Worm (Caenorhabditis elegans) whole organism, L4 larva: ENCODE measurements around the gene mct-3.

ENCODE experiments used
- F10B5.3 ChIP-seq: sonication (generic microtip); optimal IDR thresholded peaks from 2 replicates; lab custom pipeline; 2016; ENCODE audit warnings: mild to moderate bottlenecking, missing genetic modification characterization, missing compliant biosample characterization
- F26F4.8 ChIP-seq: fragments of 200-800 bp; sonication (Bioruptor generic); conservative IDR thresholded peaks from 2 replicates; pipeline ENCODE4 v1.3.6; 2022; ENCODE audit warnings: missing genetic modification characterization, missing compliant biosample characterization
- F44E2.7 ChIP-seq: fragments of 200-800 bp; sonication (Bioruptor generic); IDR thresholded peaks from 2 replicates; pipeline ENCODE4 v2.1.2; 2022; ENCODE audit warnings: missing genetic modification characterization, missing compliant biosample characterization
- Y5F2A.4 ChIP-seq: fragments of 200-800 bp; sonication (Bioruptor generic); optimal IDR thresholded peaks from 2 replicates; lab custom pipeline; 2018; ENCODE audit warnings: mild to moderate bottlenecking, missing genetic modification characterization, missing compliant biosample characterization
- ZK337.2 ChIP-seq: fragments of 200-800 bp; sonication (Bioruptor generic); IDR thresholded peaks from 2 replicates; pipeline ENCODE4 v1.3.6; 2022; ENCODE audit warnings: missing genetic modification reagents, missing genetic modification characterization, missing compliant biosample characterization
- aha-1 ChIP-seq: fragments of 150-350 bp; peaks from one replicate; lab custom pipeline; 2014; ENCODE audit warnings: missing biosample characterization, missing genetic modification characterization
- arid-1 ChIP-seq: fragments of 200-800 bp; sonication (Bioruptor generic); conservative IDR thresholded peaks from 2 replicates; pipeline ENCODE4 v1.3.6; 2022; ENCODE audit warnings: missing genetic modification reagents, missing genetic modification characterization, missing compliant biosample characterization
- ceh-20 ChIP-seq: fragments of 200-800 bp; sonication (Bioruptor generic); IDR thresholded peaks from 2 replicates; pipeline ENCODE4 v1.3.6; 2022; ENCODE audit warnings: missing genetic modification reagents, missing genetic modification characterization, missing compliant biosample characterization
- ceh-32 ChIP-seq: sonication (generic microtip); optimal IDR thresholded peaks from 2 replicates; lab custom pipeline; 2016; ENCODE audit warnings: mild to moderate bottlenecking, missing genetic modification characterization, missing compliant biosample characterization; ENCODE audit not compliant: poor library complexity
- ces-1 ChIP-seq: fragments of 150-350 bp; sonication (generic microtip); optimal IDR thresholded peaks from 4 replicates; lab custom pipeline; 2014; ENCODE audit warnings: missing biosample characterization, missing genetic modification reagents, missing genetic modification characterization
- cey-2 ChIP-seq: sonication (generic microtip); optimal IDR thresholded peaks from 3 replicates; lab custom pipeline; 2017; ENCODE audit warnings: missing genetic modification characterization, mild to moderate bottlenecking, missing compliant biosample characterization, antibody characterized with exemption, borderline replicate concordance; ENCODE audit not compliant: insufficient read depth
- daf-12 ChIP-seq: fragments of 150-350 bp; optimal IDR thresholded peaks from 2 replicates; lab custom pipeline; 2014; ENCODE audit warnings: missing biosample characterization, missing genetic modification reagents, missing genetic modification characterization
- daf-19 ChIP-seq: fragments of 200-800 bp; sonication (Bioruptor generic); conservative IDR thresholded peaks from 2 replicates; pipeline ENCODE4 v1.3.6; 2022; ENCODE audit warnings: missing genetic modification characterization, missing compliant biosample characterization
- fos-1 ChIP-seq: fragments of 150-350 bp; optimal IDR thresholded peaks from 2 replicates; lab custom pipeline; 2014; ENCODE audit warnings: missing biosample characterization, missing genetic modification characterization
- gei-8 ChIP-seq: fragments of 200-800 bp; sonication (Bioruptor generic); optimal IDR thresholded peaks from 2 replicates; lab custom pipeline; 2018; ENCODE audit warnings: mild to moderate bottlenecking, missing genetic modification characterization, missing compliant biosample characterization
- hlh-30 ChIP-seq: sonication (generic microtip); optimal IDR thresholded peaks from 2 replicates; lab custom pipeline; 2017; ENCODE audit warnings: antibody characterized with exemption, mild to moderate bottlenecking, missing genetic modification characterization, missing compliant biosample characterization; ENCODE audit not compliant: insufficient read depth
- hmg-1.1 ChIP-seq: fragments of 200-800 bp; sonication (Bioruptor generic); IDR thresholded peaks from 2 replicates; pipeline ENCODE4 v1.3.6; 2022; ENCODE audit warnings: missing genetic modification reagents, missing genetic modification characterization, missing compliant biosample characterization
- lin-15B ChIP-seq: fragments of 150-350 bp; sonication (generic microtip); optimal IDR thresholded peaks from 3 replicates; lab custom pipeline; 2014; ENCODE audit warnings: missing biosample characterization, missing genetic modification characterization
- lin-38 ChIP-seq: fragments of 200-800 bp; sonication (Bioruptor generic); IDR thresholded peaks from 2 replicates; pipeline ENCODE4 v1.3.6; 2022; ENCODE audit warnings: missing genetic modification reagents, missing genetic modification characterization, missing compliant biosample characterization
- madf-5 ChIP-seq, 2 experiments: fragments of 200-800 bp; sonication (Bioruptor generic); IDR thresholded peaks; 2 replicates each; pipeline ENCODE4 v1.3.6; 2022; ENCODE audit warnings: missing compliant biosample characterization in 2 of 2, missing genetic modification characterization in 2 of 2
- madf-9 ChIP-seq: fragments of 200-800 bp; sonication (Bioruptor generic); conservative IDR thresholded peaks from 2 replicates; pipeline ENCODE4 v1.3.6; 2022; ENCODE audit warnings: missing genetic modification reagents, missing genetic modification characterization, missing compliant biosample characterization
- mep-1 ChIP-seq: fragments of 150-350 bp; sonication (generic microtip); optimal IDR thresholded peaks from 3 replicates; lab custom pipeline; 2014; ENCODE audit warnings: missing biosample characterization, missing genetic modification characterization
- mes-2 ChIP-seq: sonication (generic microtip); optimal IDR thresholded peaks from 2 replicates; lab custom pipeline; 2016; ENCODE audit warnings: missing genotype, mild to moderate bottlenecking, missing genetic modification characterization, missing compliant biosample characterization; ENCODE audit not compliant: poor library complexity, severe bottlenecking
- nhr-11 ChIP-seq: fragments of 150-350 bp; optimal IDR thresholded peaks from 2 replicates; lab custom pipeline; 2014; ENCODE audit warnings: missing biosample characterization, missing genetic modification characterization
- nhr-28 ChIP-seq: fragments of 150-350 bp; optimal IDR thresholded peaks from 2 replicates; lab custom pipeline; 2014; ENCODE audit warnings: missing biosample characterization, missing genetic modification characterization
- nhr-6 ChIP-seq: fragments of 150-350 bp; optimal IDR thresholded peaks from 2 replicates; lab custom pipeline; 2014; ENCODE audit warnings: missing biosample characterization, missing genetic modification characterization
- nhr-76 ChIP-seq: fragments of 150-350 bp; optimal IDR thresholded peaks from 2 replicates; lab custom pipeline; 2014; ENCODE audit warnings: missing biosample characterization, missing genetic modification characterization
- pqm-1 ChIP-seq: sonication (generic microtip); optimal IDR thresholded peaks from 2 replicates; lab custom pipeline; 2017; ENCODE audit warnings: missing biosample characterization, missing genetic modification characterization
- sdz-12 ChIP-seq: fragments of 200-800 bp; sonication (Bioruptor generic); optimal IDR thresholded peaks from 2 replicates; lab custom pipeline; 2018; ENCODE audit warnings: mild to moderate bottlenecking, missing genetic modification characterization, missing compliant biosample characterization
- spr-1 ChIP-seq: sonication (generic microtip); optimal IDR thresholded peaks from 2 replicates; lab custom pipeline; 2016; ENCODE audit warnings: mild to moderate bottlenecking, missing genetic modification characterization, missing compliant biosample characterization
- tag-97 ChIP-seq: fragments of 200-800 bp; sonication (Bioruptor generic); IDR thresholded peaks from 2 replicates; pipeline ENCODE4 v1.3.6; 2022; ENCODE audit warnings: missing genetic modification characterization, missing compliant biosample characterization
- unc-130 ChIP-seq: sonication (generic microtip); optimal IDR thresholded peaks from 2 replicates; lab custom pipeline; 2016; ENCODE audit warnings: missing genetic modification reagents, missing genetic modification characterization, missing compliant biosample characterization
- unc-62 ChIP-seq, 3 experiments: fragments of 150-350 bp in 1 of 3; sonication (generic microtip); optimal IDR thresholded peaks in 2 of 3; peaks in 1 of 3; 1 replicate in 1 of 3; 2 replicates in 2 of 3; lab custom pipeline; 2014 to 2017; ENCODE audit warnings: missing biosample characterization in 3 of 3, missing genetic modification characterization in 3 of 3, missing genetic modification reagents in 3 of 3, missing genotype in 1 of 3
- zfp-3 ChIP-seq: fragments of 200-800 bp; sonication (Bioruptor generic); conservative IDR thresholded peaks from 2 replicates; pipeline ENCODE4 v1.3.6; 2022; ENCODE audit warnings: missing genetic modification reagents, missing genetic modification characterization, missing compliant biosample characterization
- zip-11 ChIP-seq: fragments of 200-800 bp; sonication (Bioruptor generic); IDR thresholded peaks from 2 replicates; pipeline ENCODE4 v1.3.6; 2022; ENCODE audit warnings: missing genetic modification characterization, missing compliant biosample characterization
- ztf-11 ChIP-seq: fragments of 150-350 bp; optimal IDR thresholded peaks from 2 replicates; lab custom pipeline; 2014; ENCODE audit warnings: missing biosample characterization, missing genetic modification characterization

Gene mct-3

DNA sequence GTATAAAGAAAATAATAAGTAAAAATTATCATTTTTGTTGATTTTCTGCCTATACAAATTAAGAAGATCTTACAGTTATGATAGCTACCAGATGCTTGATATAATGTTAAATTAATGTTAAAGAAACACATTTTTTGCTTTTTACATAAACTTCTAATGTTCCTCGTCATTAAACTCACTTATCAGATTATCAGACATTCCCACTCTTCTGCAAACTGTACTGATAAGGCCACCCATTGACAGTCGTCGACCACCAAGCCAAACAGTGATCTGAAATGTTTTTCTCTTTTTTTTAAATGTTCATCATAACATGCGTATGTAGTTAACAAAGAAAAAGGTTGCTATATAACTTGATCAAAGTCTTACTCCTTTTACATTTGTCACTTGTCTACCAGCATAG is 33.9 kb upstream of the mct-3 start:
- TF ChIP-seq pqm-1 (tag; lab: Kevin White, UChicago), result peak; percentile 55
- TF ChIP-seq lin-38 (GFP tag; lab: Robert Waterston, UW), result no peak
- peak; percentile 85 for TF ChIP-seq aha-1 (tag; lab: Kevin White, UChicago)

DNA sequence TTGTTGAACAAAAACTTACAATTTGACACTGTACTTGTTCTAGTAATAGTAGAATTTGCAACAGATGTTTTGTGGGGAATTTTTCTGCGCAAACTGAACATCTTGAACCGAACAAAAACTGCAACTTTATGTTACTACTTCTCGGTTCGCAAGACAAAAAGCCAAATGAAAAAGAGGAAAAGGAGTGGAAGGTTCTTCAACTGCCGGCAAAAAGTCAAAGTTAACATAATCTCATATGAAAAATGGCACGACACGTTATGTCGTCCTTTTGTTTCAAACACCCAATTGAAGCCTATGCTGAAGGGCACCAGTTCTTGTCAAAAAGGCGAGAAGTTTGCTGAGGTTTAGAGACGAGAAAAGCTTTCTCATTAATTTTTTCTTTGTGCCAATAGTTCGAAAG is 29.2 kb upstream of the mct-3 start, which contains the start of gene twk-23:
Gene twk-23 (minus strand): TSS at position 101 of the 400 bp plus-strand sequence.
- TF ChIP-seq nhr-76 (no peak), gei-8 (GFP tag; lab: Kevin White, UChicago) (no peak), hlh-30 (tag; lab: Kevin White, UChicago) (no peak), spr-1 (no peak), zip-11 (GFP tag; lab: Robert Waterston, UW) (no peak), F26F4.8 (GFP tag; lab: Robert Waterston, UW) (no peak), aha-1 (tag; lab: Kevin White, UChicago) (peak; percentile 3), daf-12 (tag; lab: Kevin White, UChicago) (no peak), unc-62 (GFP tag; optimal IDR thresholded peaks at IDR 0.05 in 1 of 2; lab: Kevin White, UChicago) (peak in 1 of 2 experiments; percentile 12), unc-62 (tag; optimal IDR thresholded peaks at IDR 0.05; lab: Kevin White, UChicago) (no peak)
- TF ChIP-seq, all 104 proteins: peak for 2

DNA sequence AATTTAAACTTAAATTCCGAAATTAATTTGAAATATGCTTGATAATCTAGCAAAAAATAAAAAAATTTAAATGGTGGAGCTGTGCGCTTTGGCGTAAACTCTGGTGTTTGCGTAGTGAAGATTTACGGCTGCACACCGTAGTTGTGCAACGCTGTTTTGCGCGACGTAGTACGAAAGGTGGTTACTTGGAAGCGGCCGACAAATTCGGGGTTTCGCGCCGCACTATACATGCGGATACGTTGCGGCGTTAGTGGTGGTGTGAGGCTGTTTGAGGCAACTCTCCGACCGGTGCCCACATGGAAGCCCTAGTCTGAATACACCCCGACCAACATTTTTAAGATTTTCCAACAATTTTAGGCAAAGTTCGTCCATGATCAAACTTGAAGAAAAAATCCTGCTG is 19.3 kb upstream of the mct-3 start:
- TF ChIP-seq lin-38 (GFP tag; lab: Robert Waterston, UW) (no peak), mes-2 (tag; lab: Kevin White, UChicago) (no peak), madf-5 (GFP tag; IDR thresholded peaks at IDR 0.05; lab: Robert Waterston, UW) (no peak), aha-1 (tag; lab: Kevin White, UChicago) (no peak), ztf-11 (tag; lab: Kevin White, UChicago) (no peak), pqm-1 (tag; lab: Kevin White, UChicago) (no peak), ces-1 (GFP tag; lab: Kevin White, UChicago) (no peak), fos-1 (tag; lab: Kevin White, UChicago) (no peak), gei-8 (GFP tag; lab: Kevin White, UChicago) (no peak), daf-19 (GFP tag; lab: Robert Waterston, UW) (no peak), nhr-11 (no peak), unc-62 (GFP tag; optimal IDR thresholded peaks at IDR 0.05 in 1 of 2; lab: Kevin White, UChicago) (no peak), unc-62 (tag; optimal IDR thresholded peaks at IDR 0.05; lab: Kevin White, UChicago) (no peak), tag-97 (GFP tag; lab: Robert Waterston, UW) (no peak), F44E2.7 (GFP tag; lab: Robert Waterston, UW) (no peak), mep-1 (tag; lab: Kevin White, UChicago) (no peak), ceh-20 (GFP tag; lab: Robert Waterston, UW) (no peak), nhr-28 (tag; lab: Kevin White, UChicago) (no peak), Y5F2A.4 (no peak)

- TF ChIP-seq aha-1 (tag; lab: Kevin White, UChicago), result peak; percentile 76
- TF ChIP-seq madf-5 (GFP tag; IDR thresholded peaks at IDR 0.05; lab: Robert Waterston, UW), result no peak
- TF ChIP-seq, all 104 proteins: peak for 1
Measured at ce11 chrX:13834127-13834526, 18.6 kb upstream of the mct-3 start, which contains the start of gene F19D8.2. Gene F19D8.2 (plus strand): TSS chrX:13834427.

DNA sequence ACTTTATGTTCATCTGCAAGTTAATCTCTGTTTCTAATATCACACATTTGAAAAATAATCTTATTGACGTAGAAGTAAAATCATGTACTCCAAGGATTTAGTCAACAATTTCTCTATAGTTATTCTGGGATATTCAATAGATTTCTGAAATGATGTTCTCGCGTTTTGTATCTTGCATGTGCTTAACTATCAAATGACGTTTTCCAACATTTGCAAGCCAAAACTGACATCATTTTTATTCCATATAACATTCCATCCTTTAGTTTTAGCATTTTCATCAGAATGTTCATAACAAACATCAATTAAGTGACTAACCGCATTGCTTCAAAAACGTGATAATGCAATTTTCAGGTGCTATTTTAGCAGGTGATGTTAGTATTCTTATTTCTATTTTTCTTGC is 14.7 kb upstream of the mct-3 start:
- TF ChIP-seq zfp-3 (GFP tag; lab: Robert Waterston, UW) (no peak), nhr-6 (no peak), unc-130 (GFP tag; lab: Kevin White, UChicago) (no peak), ceh-20 (GFP tag; lab: Robert Waterston, UW) (no peak), arid-1 (GFP tag; lab: Robert Waterston, UW) (no peak), lin-15B (no peak), nhr-11 (no peak), daf-12 (tag; lab: Kevin White, UChicago) (no peak), nhr-76 (no peak), sdz-12 (no peak), ZK337.2 (no peak), cey-2 (tag; lab: Kevin White, UChicago) (no peak), madf-9 (no peak), F10B5.3 (no peak), ceh-32 (no peak), hmg-1.1 (GFP tag; lab: Robert Waterston, UW) (no peak)
